Worm (Caenorhabditis elegans) whole organism, young adult: Measurements from ENCODE around the gene C33E10.10.
A peak's percentile ranks its signal among the peaks of the same experiment; 100 is the strongest.
"Not testable (repeated sequence)": the region's sequence is repeated elsewhere in the genome, so short reads cannot be mapped to it uniquely, and the experiment has no call there.

ENCODE experiments used
- Y53F4B.3 ChIP-seq: fragments of 200-800 bp; sonication (Bioruptor generic); IDR thresholded peaks from 2 replicates; pipeline ENCODE4 v1.3.6; 2022; ENCODE audit warnings: missing genetic modification reagents, missing genetic modification characterization, missing compliant biosample characterization
- die-1 ChIP-seq: sonication (generic microtip); optimal IDR thresholded peaks from 2 replicates; lab custom pipeline; 2016; ENCODE audit warnings: missing genotype, mild to moderate bottlenecking, missing genetic modification characterization, missing compliant biosample characterization
- egl-18 ChIP-seq: fragments of 200-800 bp; sonication (Bioruptor generic); IDR thresholded peaks from 2 replicates; pipeline ENCODE4 v1.3.6; 2022; ENCODE audit warnings: missing genetic modification reagents, missing genetic modification characterization, missing compliant biosample characterization
- him-1 ChIP-seq: sonication (generic microtip); optimal IDR thresholded peaks from 2 replicates; lab custom pipeline; 2016; ENCODE audit warnings: missing genotype, missing genetic modification reagents, missing genetic modification characterization, missing compliant biosample characterization
- hsf-1 ChIP-seq: fragments of 200-800 bp; sonication (Bioruptor generic); IDR thresholded peaks from 2 replicates; pipeline ENCODE4 v1.3.6; 2022; ENCODE audit warnings: missing genetic modification reagents, missing genetic modification characterization, missing compliant biosample characterization
- pha-4 ChIP-seq: fragments of 150-350 bp; sonication (generic microtip); optimal IDR thresholded peaks from 2 replicates; lab custom pipeline; 2014; ENCODE audit warnings: missing biosample characterization, missing genetic modification reagents, missing genetic modification characterization
- snpc-4 ChIP-seq, 5 experiments: fragments of 150-350 bp in 1 of 5; sonication (generic microtip) in 4 of 5; optimal IDR thresholded peaks; 2 replicates each; lab custom pipeline; 2014 to 2018; ENCODE audit warnings: missing genetic modification characterization in 5 of 5, missing biosample characterization in 3 of 5, antibody characterized with exemption in 2 of 5, mild to moderate bottlenecking in 2 of 5, missing compliant biosample characterization in 2 of 5, missing genotype in 2 of 5, moderate library complexity in 2 of 5, missing genetic modification reagents in 1 of 5

- TF ChIP-seq snpc-4 (GFP tag; optimal IDR thresholded peaks at IDR 0.05; lab: Kevin White, UChicago); snpc-4 (tag; optimal IDR thresholded peaks at IDR 0.05; lab: Kevin White, UChicago); die-1; Y53F4B.3 (GFP tag; lab: Robert Waterston, UW); him-1; egl-18; pha-4 (tag; lab: Kevin White, UChicago): not testable (repeated sequence)
- peak; percentile 90 for TF ChIP-seq hsf-1 (GFP tag; lab: Robert Waterston, UW)
Observed at ce11 chrX:17311525-17311924, 9.7 kb upstream of the C33E10.10 start.
